Fruit fly (Drosophila melanogaster) whole organism: ENCODE data around the gene cad.

ENCODE experiments used
- psq ChIP-seq: fragments of >200 bp; optimal IDR thresholded peaks from 2 replicates; lab custom pipeline; 2017
- usp ChIP-seq: fragments of >200 bp; optimal IDR thresholded peaks from 2 replicates; lab custom pipeline; 2017; ENCODE audit warnings: missing biosample characterization, missing genetic modification characterization, mixed read lengths

- no peak for TF ChIP-seq usp (GFP tag; lab: Kevin White, UChicago)
- TF ChIP-seq psq (lab: Kevin White, UChicago), result no peak
These were observed 33.2 kb downstream of the cad start for dm6 chr2L:20803733-20804164.
